Fruit fly (Drosophila melanogaster): ENCODE results near the gene CG14042.
A peak's percentile ranks its signal among the peaks of the same experiment; 100 is the strongest.

Gene CG14042

DNA sequence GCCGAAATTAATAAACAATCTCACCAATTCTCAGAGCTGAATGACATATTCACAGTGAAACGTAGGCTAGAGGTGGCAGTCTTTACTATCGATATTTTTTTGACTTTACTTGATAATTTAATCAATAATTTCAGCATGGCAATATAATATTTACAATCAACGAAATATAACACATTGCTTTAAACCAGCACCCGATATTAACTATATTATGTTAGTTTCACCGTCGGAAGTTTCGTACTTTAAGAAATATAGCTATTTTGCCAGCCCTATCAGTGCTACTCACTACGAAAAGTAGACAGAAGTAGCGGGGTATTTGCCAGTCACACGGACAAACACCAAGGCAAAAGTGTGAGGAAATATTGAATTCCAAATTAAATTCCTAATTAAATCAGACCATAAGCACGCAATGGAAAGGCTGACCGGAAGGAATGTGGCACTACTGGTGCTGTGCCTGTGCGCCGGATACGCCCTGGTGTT, 26.7 kb upstream of the CG14042 start, which contains the start of the genes CG31917, Tfb5 and SelT (continued):
- TF ChIP-seq NC2β (GFP tag; optimal IDR thresholded peaks at IDR 0.05) (peak; percentile 68), CG17829 (tag; optimal IDR thresholded peaks at IDR 0.05) (peak; percentile 63), CG11247 (GFP tag; IDR thresholded peaks at IDR 0.05) (no peak), maf-S (GFP tag; optimal IDR thresholded peaks at IDR 0.05) (peak; percentile 32), CG1792 (GFP tag; optimal IDR thresholded peaks at IDR 0.05) (peak; percentile 37), tx (GFP tag; optimal IDR thresholded peaks at IDR 0.05) (peak; percentile 47), CG17186 (GFP tag; optimal IDR thresholded peaks at IDR 0.05) (no peak), CG10462 (GFP tag; optimal IDR thresholded peaks at IDR 0.05) (peak; percentile 12), kah (GFP tag; optimal IDR thresholded peaks at IDR 0.05) (no peak), HLH4C (GFP tag; IDR thresholded peaks at IDR 0.05; ENCODE audit: partially characterized antibody) (peak; percentile 65), eve (GFP tag; optimal IDR thresholded peaks at IDR 0.05) (no peak), danr (GFP tag; IDR thresholded peaks at IDR 0.05) (peak; percentile 34; the same call in 1 of the 2 replicates), org-1 (GFP tag; optimal IDR thresholded peaks at IDR 0.05) (no peak), pita (GFP tag; optimal IDR thresholded peaks at IDR 0.05) (no peak), Side (GFP tag; optimal IDR thresholded peaks at IDR 0.05) (no peak), CG13123 (GFP tag; optimal IDR thresholded peaks at IDR 0.05) (no peak), ems (GFP tag; optimal IDR thresholded peaks at IDR 0.05) (peak; percentile 8), YL-1 (GFP tag; optimal IDR thresholded peaks at IDR 0.05) (peak; percentile 73), pho (GFP tag; optimal IDR thresholded peaks at IDR 0.05) (peak; percentile 77), MESR4 (GFP tag; optimal IDR thresholded peaks at IDR 0.05) (peak; percentile 65), ATbp (GFP tag; optimal IDR thresholded peaks at IDR 0.05) (no peak), Bgb (GFP tag; IDR thresholded peaks at IDR 0.05; ENCODE audit: partially characterized antibody) (peak; percentile 75), CG1603 (tag; optimal IDR thresholded peaks at IDR 0.05) (peak; percentile 75), CG2678 (tag; optimal IDR thresholded peaks at IDR 0.05) (no peak), CG1024 (GFP tag; IDR thresholded peaks at IDR 0.05) (peak; percentile 34; the same call in 1 of the 2 replicates), Aef1 (GFP tag; IDR thresholded peaks at IDR 0.05) (peak; percentile 22; the same call in 1 of the 3 replicates), CG15696 (tag; optimal IDR thresholded peaks at IDR 0.05) (peak; percentile 50), Tbp (GFP tag; optimal IDR thresholded peaks at IDR 0.05) (no peak), hb (GFP tag; IDR thresholded peaks at IDR 0.05; ENCODE audit: partially characterized antibody) (peak; percentile 58; the same call in 1 of the 3 replicates), CG17802 (tag; optimal IDR thresholded peaks at IDR 0.05) (peak; percentile 36), CG33557 (GFP tag; optimal IDR thresholded peaks at IDR 0.05) (peak; percentile 56), ase (GFP tag; IDR thresholded peaks at IDR 0.05) (no peak), kay (GFP tag; optimal IDR thresholded peaks at IDR 0.05) (peak; percentile 13), run (tag; optimal IDR thresholded peaks at IDR 0.05) (no peak), bbx (GFP tag; IDR thresholded peaks at IDR 0.05; ENCODE audit: partially characterized antibody) (peak; percentile 39; the same call in 1 of the 2 replicates), Mrtf (GFP tag; IDR thresholded peaks at IDR 0.05) (no peak), CG43689 (GFP tag; IDR thresholded peaks at IDR 0.05) (no peak), Xbp1 (GFP tag; optimal IDR thresholded peaks at IDR 0.05) (peak; percentile 65), Dbx (GFP tag; IDR thresholded peaks at IDR 0.05) (0 out of 3 replicates have a peak, but pooled peaks have one; percentile 11), Hr51 (GFP tag; optimal IDR thresholded peaks at IDR 0.05) (peak; percentile 57 to 65), Adf1 (GFP tag; IDR thresholded peaks at IDR 0.05) (0 out of 2 replicates have a peak, but pooled peaks have one; percentile 31), CG2120 (GFP tag; optimal IDR thresholded peaks at IDR 0.05) (peak; percentile 85), Nf-YA (GFP tag; IDR thresholded peaks at IDR 0.05) (no peak), CG6272 (GFP tag; IDR thresholded peaks at IDR 0.05) (no peak), Oli (tag; optimal IDR thresholded peaks at IDR 0.05) (peak; percentile 15), CG3407 (GFP tag; optimal IDR thresholded peaks at IDR 0.05) (no peak), sisA (GFP tag; IDR thresholded peaks at IDR 0.05) (peak; percentile 59; the same call in 1 of the 2 replicates), CG11085 (GFP tag; IDR thresholded peaks at IDR 0.05) (no peak), Usf (GFP tag; optimal IDR thresholded peaks at IDR 0.05) (peak; percentile 10), pfk (GFP tag; optimal IDR thresholded peaks at IDR 0.05) (no peak), lilli (GFP tag; optimal IDR thresholded peaks at IDR 0.05) (peak; percentile 82)
